Worm (Caenorhabditis elegans) whole organism, L1 larva: ENCODE results near the gene clec-31.

ENCODE experiments used
- C34B4.2 ChIP-seq: sonication (generic microtip); optimal IDR thresholded peaks from 2 replicates; lab custom pipeline; 2017; ENCODE audit warnings: mild to moderate bottlenecking, missing genetic modification characterization, missing compliant biosample characterization
- F16B12.6 ChIP-seq: fragments of 150-350 bp; optimal IDR thresholded peaks from 2 replicates; lab custom pipeline; 2014; ENCODE audit warnings: missing biosample characterization, missing genetic modification characterization
- ama-1 ChIP-seq: fragments of 150-350 bp; optimal IDR thresholded peaks from 2 replicates; lab custom pipeline; 2014
- ceh-88 ChIP-seq: fragments of 200-800 bp; sonication (Bioruptor generic); IDR thresholded peaks from 2 replicates; pipeline ENCODE4 v1.3.6; 2022; ENCODE audit warnings: missing genetic modification characterization, missing compliant biosample characterization
- ceh-90 ChIP-seq: sonication (generic microtip); optimal IDR thresholded peaks from 2 replicates; lab custom pipeline; 2016; ENCODE audit warnings: missing genetic modification characterization, missing compliant biosample characterization
- ces-1 ChIP-seq: fragments of 150-350 bp; optimal IDR thresholded peaks from 2 replicates; lab custom pipeline; 2014; ENCODE audit warnings: missing biosample characterization, missing genetic modification reagents, missing genetic modification characterization
- efl-1 ChIP-seq, 4 experiments: fragments of 150-350 bp; optimal IDR thresholded peaks in 3 of 4; peaks in 1 of 4; 1 replicate in 1 of 4; 2 replicates in 3 of 4; lab custom pipeline; 2014; ENCODE audit warnings: missing biosample characterization in 2 of 4, missing genetic modification characterization in 2 of 4, missing genetic modification reagents in 2 of 4
- efl-3 ChIP-seq: fragments of 200-800 bp; sonication (Bioruptor generic); optimal IDR thresholded peaks from 2 replicates; lab custom pipeline; 2018; ENCODE audit warnings: mild to moderate bottlenecking, missing genetic modification characterization, missing compliant biosample characterization
- egl-27 ChIP-seq, 2 experiments: fragments of 150-350 bp in 1 of 2; sonication (generic microtip); optimal IDR thresholded peaks; 3 replicates each; lab custom pipeline; 2017 to 2018; ENCODE audit warnings: missing biosample characterization in 2 of 2, missing genetic modification characterization in 2 of 2, missing genetic modification reagents in 2 of 2
- elt-2 ChIP-seq: sonication (generic microtip); optimal IDR thresholded peaks from 2 replicates; lab custom pipeline; 2016; ENCODE audit warnings: missing genetic modification characterization, mild to moderate bottlenecking, inconsistent platforms, missing compliant biosample characterization, missing genetic modification reagents
- elt-3 ChIP-seq, 6 experiments: fragments of 150-350 bp in 1 of 6; sonication (generic microtip); optimal IDR thresholded peaks; 2 replicates each; lab custom pipeline; 2017 to 2018; ENCODE audit warnings: missing biosample characterization in 6 of 6, missing genetic modification characterization in 6 of 6, inconsistent platforms in 1 of 6
- fkh-4 ChIP-seq: sonication (generic microtip); optimal IDR thresholded peaks from 2 replicates; lab custom pipeline; 2016; ENCODE audit warnings: missing compliant biosample characterization, missing genetic modification characterization, borderline replicate concordance
- fkh-8 ChIP-seq: sonication (generic microtip); optimal IDR thresholded peaks from 2 replicates; lab custom pipeline; 2016; ENCODE audit warnings: mild to moderate bottlenecking, missing genetic modification characterization, missing compliant biosample characterization
- grh-1 ChIP-seq: fragments of 200-800 bp; sonication (Bioruptor generic); IDR thresholded peaks from 2 replicates; pipeline ENCODE4 v1.3.6; 2022; ENCODE audit warnings: missing genetic modification reagents, missing genetic modification characterization, missing compliant biosample characterization
- hlh-17 ChIP-seq: fragments of 200-800 bp; sonication (Bioruptor generic); optimal IDR thresholded peaks from 2 replicates; lab custom pipeline; 2018; ENCODE audit warnings: missing genetic modification characterization, mild to moderate bottlenecking, missing compliant biosample characterization, moderate library complexity, borderline replicate concordance
- isw-1 ChIP-seq: fragments of 200-800 bp; sonication (Bioruptor generic); IDR thresholded peaks from 2 replicates; pipeline ENCODE4 v1.3.6; 2022; ENCODE audit warnings: missing genetic modification characterization, missing compliant biosample characterization
- jun-1 ChIP-seq: fragments of 150-350 bp; optimal IDR thresholded peaks from 2 replicates; lab custom pipeline; 2014; ENCODE audit warnings: missing biosample characterization, missing genetic modification reagents, missing genetic modification characterization
- lin-13 ChIP-seq: fragments of 150-350 bp; optimal IDR thresholded peaks from 2 replicates; lab custom pipeline; 2014; ENCODE audit warnings: missing biosample characterization, missing genetic modification reagents, missing genetic modification characterization
- lin-14 ChIP-seq: fragments of 200-800 bp; sonication (Bioruptor generic); optimal IDR thresholded peaks from 2 replicates; lab custom pipeline; 2018; ENCODE audit warnings: mild to moderate bottlenecking, missing genetic modification characterization, moderate library complexity, missing compliant biosample characterization
- lin-15B ChIP-seq: fragments of 150-350 bp; sonication (generic microtip); optimal IDR thresholded peaks from 3 replicates; lab custom pipeline; 2014; ENCODE audit warnings: missing biosample characterization, missing genetic modification characterization
- lin-35 ChIP-seq, 2 experiments: fragments of 150-350 bp; optimal IDR thresholded peaks; 2 replicates each; lab custom pipeline; 2014; ENCODE audit warnings: missing biosample characterization in 2 of 2, missing genetic modification characterization in 2 of 2, missing genetic modification reagents in 2 of 2
- lin-39 ChIP-seq: fragments of 150-350 bp; optimal IDR thresholded peaks from 2 replicates; lab custom pipeline; 2014; ENCODE audit warnings: missing biosample characterization, missing genetic modification reagents, missing genetic modification characterization
- mdl-1 ChIP-seq, 2 experiments: fragments of 150-350 bp; optimal IDR thresholded peaks; 2 replicates each; lab custom pipeline; 2014 to 2017; ENCODE audit warnings: missing biosample characterization in 2 of 2, missing genetic modification characterization in 2 of 2, inconsistent platforms in 1 of 2
- mep-1 ChIP-seq: fragments of 150-350 bp; optimal IDR thresholded peaks from 2 replicates; lab custom pipeline; 2014; ENCODE audit warnings: missing biosample characterization, missing genetic modification characterization
- nhr-11 ChIP-seq: fragments of 150-350 bp; optimal IDR thresholded peaks from 2 replicates; lab custom pipeline; 2014; ENCODE audit warnings: missing biosample characterization, missing genetic modification characterization
- nhr-19 ChIP-seq: fragments of 200-800 bp; sonication (Bioruptor generic); conservative IDR thresholded peaks from 2 replicates; pipeline ENCODE4 v1.3.6; 2022; ENCODE audit warnings: missing genetic modification characterization, missing compliant biosample characterization
- nhr-20 ChIP-seq: sonication (generic microtip); optimal IDR thresholded peaks from 2 replicates; lab custom pipeline; 2016; ENCODE audit warnings: mild to moderate bottlenecking, missing genetic modification characterization, missing compliant biosample characterization
- nhr-47 ChIP-seq: sonication (generic microtip); optimal IDR thresholded peaks from 2 replicates; lab custom pipeline; 2016; ENCODE audit warnings: mild to moderate bottlenecking, missing genetic modification characterization, moderate library complexity, missing compliant biosample characterization
- nhr-71 ChIP-seq: sonication (generic microtip); optimal IDR thresholded peaks from 2 replicates; lab custom pipeline; 2016; ENCODE audit warnings: mild to moderate bottlenecking, missing genetic modification characterization, moderate library complexity, missing compliant biosample characterization
- nhr-76 ChIP-seq: sonication (generic microtip); optimal IDR thresholded peaks from 2 replicates; lab custom pipeline; 2017; ENCODE audit warnings: missing biosample characterization, missing genetic modification characterization
- nhr-77 ChIP-seq: fragments of 150-350 bp; optimal IDR thresholded peaks from 2 replicates; lab custom pipeline; 2014; ENCODE audit warnings: missing biosample characterization, missing genetic modification characterization
- nhr-85 ChIP-seq: sonication (generic microtip); peaks from one replicate; lab custom pipeline; 2016; ENCODE audit warnings: missing genetic modification characterization, inconsistent platforms, missing compliant biosample characterization
- nhr-90 ChIP-seq: sonication (generic microtip); optimal IDR thresholded peaks from 2 replicates; lab custom pipeline; 2016; ENCODE audit warnings: mild to moderate bottlenecking, missing genetic modification characterization, missing compliant biosample characterization; ENCODE audit not compliant: poor library complexity
- pqm-1 ChIP-seq: sonication (generic microtip); optimal IDR thresholded peaks from 3 replicates; lab custom pipeline; 2017; ENCODE audit warnings: missing biosample characterization, missing genetic modification characterization
- snpc-4 ChIP-seq: fragments of 150-350 bp; optimal IDR thresholded peaks from 2 replicates; lab custom pipeline; 2014; ENCODE audit warnings: missing biosample characterization, missing genetic modification characterization
- snu-23 ChIP-seq: sonication (generic microtip); optimal IDR thresholded peaks from 2 replicates; lab custom pipeline; 2016; ENCODE audit warnings: missing genetic modification characterization, missing compliant biosample characterization
- sox-4 ChIP-seq: sonication (generic microtip); optimal IDR thresholded peaks from 2 replicates; lab custom pipeline; 2016; ENCODE audit warnings: missing genetic modification characterization, missing compliant biosample characterization
- sup-37 ChIP-seq: fragments of 200-800 bp; sonication (Bioruptor generic); optimal IDR thresholded peaks from 2 replicates; lab custom pipeline; 2018; ENCODE audit warnings: mild to moderate bottlenecking, missing genetic modification characterization, missing compliant biosample characterization
- tbx-2 ChIP-seq: sonication (generic microtip); optimal IDR thresholded peaks from 2 replicates; lab custom pipeline; 2016; ENCODE audit warnings: missing genetic modification characterization, missing compliant biosample characterization
- unc-30 ChIP-seq: sonication (generic microtip); optimal IDR thresholded peaks from 2 replicates; lab custom pipeline; 2017; ENCODE audit warnings: missing biosample characterization, missing genetic modification characterization
- unc-86 ChIP-seq: sonication (generic microtip); optimal IDR thresholded peaks from 2 replicates; lab custom pipeline; 2016; ENCODE audit warnings: missing genetic modification characterization, missing compliant biosample characterization
- unc-98 ChIP-seq: fragments of 200-800 bp; sonication (Bioruptor generic); IDR thresholded peaks from 2 replicates; pipeline ENCODE4 v1.3.6; 2022; ENCODE audit warnings: missing genetic modification characterization, missing compliant biosample characterization
- zip-4 ChIP-seq: fragments of 200-800 bp; sonication (Bioruptor generic); optimal IDR thresholded peaks from 2 replicates; lab custom pipeline; 2018; ENCODE audit warnings: mild to moderate bottlenecking, missing genetic modification characterization, moderate library complexity, missing compliant biosample characterization
- ztf-4 ChIP-seq: fragments of 150-350 bp; optimal IDR thresholded peaks from 2 replicates; lab custom pipeline; 2014; ENCODE audit warnings: missing biosample characterization, missing genetic modification characterization

The clec-31 gene

ce11 chrV:16829396-16829795, 28.5 kb downstream of the clec-31 start, which contains the start of gene srh-214:
TSS of gene srh-214 (minus strand) at chrV:16829755.
- TF ChIP-seq ces-1 (GFP tag; lab: Kevin White, UChicago) (no peak), efl-1 (optimal IDR thresholded peaks at IDR 0.05; lab: Kevin White, UChicago) (no peak), efl-1 (GFP tag; optimal IDR thresholded peaks at IDR 0.05 in 1 of 2; lab: Kevin White, UChicago) (peak in 1 of 2 experiments; percentile 65), nhr-77 (no peak), tbx-2 (tag; lab: Kevin White, UChicago) (no peak)
- TF ChIP-seq, all 84 proteins: peak for 1

- TF ChIP-seq efl-3 (GFP tag; lab: Kevin White, UChicago) (no peak), fkh-4 (tag; lab: Kevin White, UChicago) (no peak), zip-4 (GFP tag; lab: Kevin White, UChicago) (no peak), pqm-1 (tag; lab: Kevin White, UChicago) (no peak), egl-27 (tag; optimal IDR thresholded peaks at IDR 0.05; lab: Kevin White, UChicago) (no peak), sox-4 (tag; lab: Kevin White, UChicago) (no peak), lin-15B (no peak), nhr-11 (no peak), ceh-88 (GFP tag; lab: Robert Waterston, UW) (no peak), unc-30 (tag; lab: Kevin White, UChicago) (no peak), snpc-4 (tag; lab: Kevin White, UChicago) (no peak), snu-23 (GFP tag; lab: Kevin White, UChicago) (no peak), C34B4.2 (no peak), lin-13 (GFP tag; lab: Kevin White, UChicago) (no peak), nhr-77 (no peak), lin-39 (tag; lab: Kevin White, UChicago) (no peak), nhr-19 (GFP tag; lab: Robert Waterston, UW) (no peak), lin-14 (no peak), ceh-90 (no peak)
Observed at ce11 chrV:16827485-16827884, 30.4 kb downstream of the clec-31 start, which contains the start of gene srh-216. TSS of gene srh-216 (minus strand) at chrV:16827585.

- TF ChIP-seq nhr-90 (tag; lab: Kevin White, UChicago) (no peak), lin-14 (peak; percentile 22)
Observed at ce11 chrV:16821270-16821737, 36.6 kb downstream of the clec-31 start, which contains the start of gene T20B3.14. TSS of gene T20B3.14 (minus strand) at chrV:16821320.

- peak; percentile 94 for TF ChIP-seq elt-2 (tag; lab: Kevin White, UChicago)
- no peak for TF ChIP-seq hlh-17
- TF ChIP-seq mdl-1 (tag; optimal IDR thresholded peaks at IDR 0.05; lab: Kevin White, UChicago): peak in 1 of 2 experiments; percentile 46
- TF ChIP-seq nhr-85 (tag; lab: Kevin White, UChicago): no peak
- TF ChIP-seq ztf-4: no peak
- no peak for TF ChIP-seq isw-1
- TF ChIP-seq nhr-71 (tag; lab: Kevin White, UChicago): peak; percentile 27
- TF ChIP-seq lin-15B: no peak
- no peak for TF ChIP-seq efl-1 (optimal IDR thresholded peaks at IDR 0.05; lab: Kevin White, UChicago)
- TF ChIP-seq efl-1 (GFP tag; optimal IDR thresholded peaks at IDR 0.05 in 1 of 2; lab: Kevin White, UChicago): peak in 1 of 2 experiments; percentile 12
- TF ChIP-seq nhr-77: no peak
- no peak for TF ChIP-seq nhr-47
- TF ChIP-seq efl-3 (GFP tag; lab: Kevin White, UChicago): no peak
- TF ChIP-seq nhr-20 (tag; lab: Kevin White, UChicago): peak; percentile 32
- no peak for TF ChIP-seq ceh-88 (GFP tag; lab: Robert Waterston, UW)
- TF ChIP-seq grh-1 (GFP tag; lab: Robert Waterston, UW): no peak
- TF ChIP-seq nhr-90 (tag; lab: Kevin White, UChicago): peak; percentile 16
- no peak for TF ChIP-seq unc-86
- TF ChIP-seq zip-4 (GFP tag; lab: Kevin White, UChicago): no peak
- no peak for TF ChIP-seq pqm-1 (tag; lab: Kevin White, UChicago)
- TF ChIP-seq jun-1: no peak
- TF ChIP-seq F16B12.6 (tag; lab: Kevin White, UChicago): no peak
- TF ChIP-seq nhr-11: no peak
- no peak for TF ChIP-seq sup-37 (GFP tag; lab: Kevin White, UChicago)
- no peak for TF ChIP-seq mep-1 (tag; lab: Kevin White, UChicago)
- TF ChIP-seq elt-3 (tag; optimal IDR thresholded peaks at IDR 0.05; lab: Kevin White, UChicago): peak in 2 of 6 experiments; percentile 40 to 72
- no peak for TF ChIP-seq tbx-2 (tag; lab: Kevin White, UChicago)
- no peak for TF ChIP-seq C34B4.2
- TF ChIP-seq lin-14: peak; percentile 21
- TF ChIP-seq ama-1 (lab: Kevin White, UChicago): no peak
- TF ChIP-seq nhr-76 (tag; lab: Kevin White, UChicago): no peak
- TF ChIP-seq snu-23 (GFP tag; lab: Kevin White, UChicago): no peak
- no peak for TF ChIP-seq fkh-8 (tag; lab: Kevin White, UChicago)
- TF ChIP-seq lin-35 (GFP tag; optimal IDR thresholded peaks at IDR 0.05; lab: Kevin White, UChicago): peak in 1 of 2 experiments; percentile 48
- no peak for TF ChIP-seq unc-98 (GFP tag; lab: Robert Waterston, UW)
Observed at ce11 chrV:16816707-16817106, 41.2 kb downstream of the clec-31 start.
